Worm (Caenorhabditis elegans): ENCODE data around the gene jmjd-2.

ce11 chrII:14288968-14289367 lies 45.6 kb upstream of the jmjd-2 start, which contains the start of gene srh-42:
- TF ChIP-seq ztf-11 (tag; optimal IDR thresholded peaks at IDR 0.05) (no peak), jun-1 (tag; optimal IDR thresholded peaks at IDR 0.05) (no peak), snpc-4 (tag; optimal IDR thresholded peaks at IDR 0.05) (no peak), zag-1 (tag; optimal IDR thresholded peaks at IDR 0.05) (no peak)
